Worm (Caenorhabditis elegans) whole organism, L4/young adult: ENCODE data around the gene T10C6.6.

Experiments
- W03F9.2 ChIP-seq: fragments of 150-350 bp; optimal IDR thresholded peaks from 2 replicates; lab custom pipeline; 2014; ENCODE audit warnings: missing biosample characterization, missing genetic modification characterization
- dao-5 ChIP-seq: sonication (generic microtip); optimal IDR thresholded peaks from 2 replicates; lab custom pipeline; 2016; ENCODE audit warnings: missing genotype, missing genetic modification characterization, moderate library complexity, missing compliant biosample characterization

DNA sequence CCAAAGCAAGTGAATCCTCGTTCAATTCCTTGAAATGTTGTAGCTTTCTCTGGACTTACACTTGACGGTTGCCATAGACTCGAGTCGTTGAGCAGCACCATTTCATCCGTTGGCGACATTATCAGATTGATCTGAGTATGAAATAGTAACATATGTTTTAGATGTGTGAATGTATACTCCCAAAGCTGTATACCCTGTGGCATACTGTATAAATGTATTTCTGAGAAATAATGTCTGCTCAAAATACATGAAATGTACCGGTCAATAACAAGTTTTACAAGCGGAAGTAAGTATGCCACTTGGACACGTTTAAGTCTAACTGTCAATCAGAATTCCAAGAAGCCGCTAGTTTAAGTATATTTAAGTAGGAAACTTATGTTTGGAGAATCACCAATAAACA is 14.6 kb upstream of the T10C6.6 start, which contains the start of gene str-233:
- no peak for TF ChIP-seq dao-5
- no peak for TF ChIP-seq W03F9.2 (tag; lab: Kevin White, UChicago)
